Worm (Caenorhabditis elegans) whole organism, L1 larva: Measurements from ENCODE around the gene nipi-3.
A peak's percentile ranks its signal among the peaks of the same experiment; 100 is the strongest.

Experiments
- C34B4.2 ChIP-seq: sonication (generic microtip); optimal IDR thresholded peaks from 2 replicates; lab custom pipeline; 2017; ENCODE audit warnings: mild to moderate bottlenecking, missing genetic modification characterization, missing compliant biosample characterization
- blmp-1 ChIP-seq: fragments of 150-350 bp; optimal IDR thresholded peaks from 2 replicates; lab custom pipeline; 2014; ENCODE audit warnings: missing biosample characterization, missing genetic modification characterization
- ceh-8 ChIP-seq: fragments of 200-800 bp; sonication (Bioruptor generic); optimal IDR thresholded peaks from 2 replicates; lab custom pipeline; 2018; ENCODE audit warnings: mild to moderate bottlenecking, missing genetic modification characterization, moderate library complexity, missing compliant biosample characterization
- efl-1 ChIP-seq, 4 experiments: fragments of 150-350 bp; optimal IDR thresholded peaks in 3 of 4; peaks in 1 of 4; 1 replicate in 1 of 4; 2 replicates in 3 of 4; lab custom pipeline; 2014; ENCODE audit warnings: missing biosample characterization in 2 of 4, missing genetic modification characterization in 2 of 4, missing genetic modification reagents in 2 of 4
- efl-3 ChIP-seq: fragments of 200-800 bp; sonication (Bioruptor generic); optimal IDR thresholded peaks from 2 replicates; lab custom pipeline; 2018; ENCODE audit warnings: mild to moderate bottlenecking, missing genetic modification characterization, missing compliant biosample characterization
- egl-27 ChIP-seq, 2 experiments: fragments of 150-350 bp in 1 of 2; sonication (generic microtip); optimal IDR thresholded peaks; 3 replicates each; lab custom pipeline; 2017 to 2018; ENCODE audit warnings: missing biosample characterization in 2 of 2, missing genetic modification characterization in 2 of 2, missing genetic modification reagents in 2 of 2
- elt-3 ChIP-seq, 6 experiments: fragments of 150-350 bp in 1 of 6; sonication (generic microtip); optimal IDR thresholded peaks; 2 replicates each; lab custom pipeline; 2017 to 2018; ENCODE audit warnings: missing biosample characterization in 6 of 6, missing genetic modification characterization in 6 of 6, inconsistent platforms in 1 of 6
- lin-15B ChIP-seq: fragments of 150-350 bp; sonication (generic microtip); optimal IDR thresholded peaks from 3 replicates; lab custom pipeline; 2014; ENCODE audit warnings: missing biosample characterization, missing genetic modification characterization
- nhr-12 ChIP-seq: sonication (generic microtip); optimal IDR thresholded peaks from 2 replicates; lab custom pipeline; 2017; ENCODE audit warnings: missing biosample characterization, missing genetic modification characterization
- nhr-20 ChIP-seq: sonication (generic microtip); optimal IDR thresholded peaks from 2 replicates; lab custom pipeline; 2016; ENCODE audit warnings: mild to moderate bottlenecking, missing genetic modification characterization, missing compliant biosample characterization
- nhr-237 ChIP-seq: fragments of 150-350 bp; optimal IDR thresholded peaks from 2 replicates; lab custom pipeline; 2014; ENCODE audit warnings: missing biosample characterization, missing genetic modification characterization
- nhr-77 ChIP-seq: fragments of 150-350 bp; optimal IDR thresholded peaks from 2 replicates; lab custom pipeline; 2014; ENCODE audit warnings: missing biosample characterization, missing genetic modification characterization
- nhr-85 ChIP-seq: sonication (generic microtip); peaks from one replicate; lab custom pipeline; 2016; ENCODE audit warnings: missing genetic modification characterization, inconsistent platforms, missing compliant biosample characterization
- unc-62 ChIP-seq: fragments of 150-350 bp; optimal IDR thresholded peaks from 2 replicates; lab custom pipeline; 2014; ENCODE audit warnings: missing biosample characterization, missing genetic modification reagents, missing genetic modification characterization

- TF ChIP-seq efl-1 (optimal IDR thresholded peaks at IDR 0.05; lab: Kevin White, UChicago): no peak
- TF ChIP-seq efl-1 (GFP tag; optimal IDR thresholded peaks at IDR 0.05 in 1 of 2; lab: Kevin White, UChicago): no peak
- TF ChIP-seq C34B4.2 (tag; lab: Kevin White, UChicago): no peak
- no peak for TF ChIP-seq nhr-237
- no peak for TF ChIP-seq lin-15B
- no peak for TF ChIP-seq nhr-77 (tag; lab: Kevin White, UChicago)
- peak; percentile 37 for TF ChIP-seq nhr-20 (tag; lab: Kevin White, UChicago)
- no peak for TF ChIP-seq unc-62
- no peak for TF ChIP-seq blmp-1
- TF ChIP-seq nhr-12: no peak
- TF ChIP-seq ceh-8 (GFP tag; lab: Kevin White, UChicago): no peak
- TF ChIP-seq efl-3 (GFP tag; lab: Kevin White, UChicago): no peak
- no peak for TF ChIP-seq elt-3 (tag; optimal IDR thresholded peaks at IDR 0.05; lab: Kevin White, UChicago)
- TF ChIP-seq egl-27 (tag; optimal IDR thresholded peaks at IDR 0.05; lab: Kevin White, UChicago): no peak
- TF ChIP-seq nhr-85 (tag; lab: Kevin White, UChicago): no peak
Observed at ce11 chrX:15575460-15575859, 32.3 kb upstream of the nipi-3 start.
